Worm (Caenorhabditis elegans) whole organism, L3 larva: ENCODE measurements around the gene Y54E2A.10.

Experiments used
- ama-1 ChIP-seq: fragments of 150-350 bp; optimal IDR thresholded peaks from 2 replicates; lab custom pipeline; 2018
- ceh-28 ChIP-seq: fragments of 150-350 bp; optimal IDR thresholded peaks from 2 replicates; lab custom pipeline; 2014; ENCODE audit warnings: missing biosample characterization, missing genetic modification reagents, missing genetic modification characterization
- ceh-9 ChIP-seq: sonication (generic microtip); optimal IDR thresholded peaks from 2 replicates; lab custom pipeline; 2018; ENCODE audit warnings: missing biosample characterization, missing genetic modification characterization
- egl-27 ChIP-seq: sonication (generic microtip); optimal IDR thresholded peaks from 4 replicates; lab custom pipeline; 2017; ENCODE audit warnings: missing biosample characterization, missing genetic modification reagents, missing genetic modification characterization
- egl-5 ChIP-seq: fragments of 150-350 bp; optimal IDR thresholded peaks from 2 replicates; lab custom pipeline; 2017; ENCODE audit warnings: missing biosample characterization, missing genetic modification reagents, missing genetic modification characterization, inconsistent platforms
- elt-3 ChIP-seq, 3 experiments: fragments of 150-350 bp in 1 of 3; sonication (generic microtip) in 2 of 3; optimal IDR thresholded peaks; 2 replicates in 2 of 3; 4 replicates in 1 of 3; lab custom pipeline; 2014 to 2017; ENCODE audit warnings: missing biosample characterization in 3 of 3, missing genetic modification characterization in 3 of 3
- hmg-11 ChIP-seq: sonication (generic microtip); optimal IDR thresholded peaks from 2 replicates; lab custom pipeline; 2016; ENCODE audit warnings: missing genetic modification characterization, missing compliant biosample characterization
- lin-15B ChIP-seq: fragments of 150-350 bp; optimal IDR thresholded peaks from 2 replicates; lab custom pipeline; 2014; ENCODE audit warnings: missing biosample characterization, missing genetic modification characterization
- mdl-1 ChIP-seq: fragments of 150-350 bp; optimal IDR thresholded peaks from 2 replicates; lab custom pipeline; 2014; ENCODE audit warnings: missing biosample characterization, missing genetic modification characterization
- nfya-1 ChIP-seq: sonication (generic microtip); optimal IDR thresholded peaks from 2 replicates; lab custom pipeline; 2017; ENCODE audit warnings: missing genetic modification characterization, mild to moderate bottlenecking, missing compliant biosample characterization, antibody characterized with exemption, moderate library complexity; ENCODE audit not compliant: insufficient read depth
- nhr-11 ChIP-seq: fragments of 150-350 bp; optimal IDR thresholded peaks from 2 replicates; lab custom pipeline; 2014; ENCODE audit warnings: missing biosample characterization, missing genetic modification characterization
- nhr-237 ChIP-seq: fragments of 150-350 bp; optimal IDR thresholded peaks from 2 replicates; lab custom pipeline; 2014; ENCODE audit warnings: missing biosample characterization, missing genetic modification characterization
- snpc-4 ChIP-seq: fragments of 150-350 bp; optimal IDR thresholded peaks from 2 replicates; lab custom pipeline; 2014; ENCODE audit warnings: missing biosample characterization, missing genetic modification characterization
- tbx-2 ChIP-seq: sonication (generic microtip); optimal IDR thresholded peaks from 2 replicates; lab custom pipeline; 2016; ENCODE audit warnings: mild to moderate bottlenecking, missing genetic modification characterization, missing compliant biosample characterization

- TF ChIP-seq nhr-11 (tag; lab: Kevin White, UChicago) = no peak
- no peak for TF ChIP-seq nfya-1 (tag; lab: Kevin White, UChicago)
- no peak for TF ChIP-seq nhr-237
- TF ChIP-seq ceh-9 (tag; lab: Kevin White, UChicago) = no peak
- TF ChIP-seq ceh-28 (tag; lab: Kevin White, UChicago) = no peak
- no peak for TF ChIP-seq snpc-4
- TF ChIP-seq tbx-2 (tag; lab: Kevin White, UChicago) = no peak
- no peak for TF ChIP-seq ama-1 (lab: Kevin White, UChicago)
- TF ChIP-seq egl-27 = no peak
- TF ChIP-seq mdl-1 = no peak
- TF ChIP-seq hmg-11 (tag; lab: Kevin White, UChicago) = no peak
- no peak for TF ChIP-seq elt-3 (tag; optimal IDR thresholded peaks at IDR 0.05; lab: Kevin White, UChicago)
- no peak for TF ChIP-seq lin-15B (tag; lab: Kevin White, UChicago)
- no peak for TF ChIP-seq egl-5 (tag; lab: Kevin White, UChicago)
Measured at ce11 chrII:14771096-14771495, 19.8 kb upstream of the Y54E2A.10 start.
